Worm (Caenorhabditis elegans) whole organism, L2 larva: ENCODE results near the gene F44E5.2.

ENCODE experiments used
- C34F6.9 ChIP-seq: fragments of 150-350 bp; optimal IDR thresholded peaks from 2 replicates; lab custom pipeline; 2014; ENCODE audit warnings: missing biosample characterization, missing genetic modification characterization
- F13H6.1 ChIP-seq: sonication (generic microtip); optimal IDR thresholded peaks from 2 replicates; lab custom pipeline; 2016; ENCODE audit warnings: missing genetic modification characterization, missing compliant biosample characterization
- R02D3.7 ChIP-seq: fragments of 150-350 bp; optimal IDR thresholded peaks from 2 replicates; lab custom pipeline; 2014; ENCODE audit warnings: missing biosample characterization, missing genetic modification characterization
- Y55F3AM.14 ChIP-seq: fragments of 200-800 bp; sonication (Bioruptor generic); optimal IDR thresholded peaks from 2 replicates; lab custom pipeline; 2018; ENCODE audit warnings: mild to moderate bottlenecking, missing genetic modification characterization, missing compliant biosample characterization
- ZK546.5 ChIP-seq: sonication (generic microtip); optimal IDR thresholded peaks from 2 replicates; lab custom pipeline; 2017; ENCODE audit warnings: missing biosample characterization, missing genetic modification characterization
- alr-1 ChIP-seq: fragments of 150-350 bp; optimal IDR thresholded peaks from 2 replicates; lab custom pipeline; 2014; ENCODE audit warnings: missing biosample characterization, missing genetic modification characterization
- aly-2 ChIP-seq: fragments of 150-350 bp; optimal IDR thresholded peaks from 2 replicates; lab custom pipeline; 2014; ENCODE audit warnings: missing biosample characterization, missing genetic modification characterization
- ama-1 ChIP-seq: fragments of 150-350 bp; optimal IDR thresholded peaks from 2 replicates; lab custom pipeline; 2018; ENCODE audit warnings: inconsistent platforms
- blmp-1 ChIP-seq: sonication (generic microtip); optimal IDR thresholded peaks from 2 replicates; lab custom pipeline; 2017; ENCODE audit warnings: missing genetic modification characterization, mild to moderate bottlenecking, missing compliant biosample characterization, antibody characterized with exemption, moderate library complexity; ENCODE audit not compliant: insufficient read depth
- ceh-16 ChIP-seq: fragments of 150-350 bp; optimal IDR thresholded peaks from 2 replicates; lab custom pipeline; 2014; ENCODE audit warnings: missing biosample characterization, missing genetic modification characterization
- ceh-82 ChIP-seq: fragments of 150-350 bp; optimal IDR thresholded peaks from 2 replicates; lab custom pipeline; 2014; ENCODE audit warnings: missing biosample characterization, missing genetic modification characterization
- crh-2 ChIP-seq: sonication (generic microtip); optimal IDR thresholded peaks from 2 replicates; lab custom pipeline; 2017; ENCODE audit warnings: missing biosample characterization, missing genetic modification characterization
- dmd-4 ChIP-seq: sonication (generic microtip); optimal IDR thresholded peaks from 2 replicates; lab custom pipeline; 2017; ENCODE audit warnings: missing biosample characterization, missing genetic modification characterization
- egl-27 ChIP-seq: sonication (generic microtip); optimal IDR thresholded peaks from 3 replicates; lab custom pipeline; 2017; ENCODE audit warnings: missing biosample characterization, missing genetic modification reagents, missing genetic modification characterization
- elt-1 ChIP-seq: fragments of 150-350 bp; optimal IDR thresholded peaks from 2 replicates; lab custom pipeline; 2014; ENCODE audit warnings: missing biosample characterization, missing genetic modification characterization
- elt-3 ChIP-seq: sonication (generic microtip); optimal IDR thresholded peaks from 2 replicates; lab custom pipeline; 2017; ENCODE audit warnings: missing biosample characterization, missing genetic modification characterization
- fos-1 ChIP-seq: fragments of 150-350 bp; optimal IDR thresholded peaks from 2 replicates; lab custom pipeline; 2014; ENCODE audit warnings: missing biosample characterization, missing genetic modification characterization
- gmeb-1 ChIP-seq: fragments of 150-350 bp; optimal IDR thresholded peaks from 2 replicates; lab custom pipeline; 2014; ENCODE audit warnings: missing biosample characterization, missing genetic modification characterization
- lin-11 ChIP-seq: fragments of 150-350 bp; sonication (generic microtip); optimal IDR thresholded peaks from 2 replicates; lab custom pipeline; 2014; ENCODE audit warnings: missing biosample characterization, missing genetic modification characterization, inconsistent platforms, mixed read lengths
- lin-13 ChIP-seq: fragments of 150-350 bp; optimal IDR thresholded peaks from 2 replicates; lab custom pipeline; 2014; ENCODE audit warnings: missing biosample characterization, missing genetic modification reagents, missing genetic modification characterization
- lin-39 ChIP-seq: fragments of 150-350 bp; optimal IDR thresholded peaks from 2 replicates; lab custom pipeline; 2014; ENCODE audit warnings: missing biosample characterization, missing genetic modification reagents, missing genetic modification characterization
- lsy-2 ChIP-seq, 2 experiments: fragments of 150-350 bp in 1 of 2; sonication (generic microtip) in 1 of 2; optimal IDR thresholded peaks; 2 replicates each; lab custom pipeline; 2014 to 2017; ENCODE audit warnings: missing biosample characterization in 2 of 2, missing genetic modification characterization in 2 of 2
- mab-5 ChIP-seq: fragments of 150-350 bp; optimal IDR thresholded peaks from 2 replicates; lab custom pipeline; 2014; ENCODE audit warnings: missing biosample characterization, missing genetic modification characterization
- mbf-1 ChIP-seq: sonication (generic microtip); optimal IDR thresholded peaks from 2 replicates; lab custom pipeline; 2017; ENCODE audit warnings: missing biosample characterization, missing genetic modification characterization
- mdl-1 ChIP-seq, 2 experiments: fragments of 150-350 bp in 1 of 2; sonication (generic microtip) in 1 of 2; optimal IDR thresholded peaks; 2 replicates each; lab custom pipeline; 2017; ENCODE audit warnings: missing biosample characterization in 2 of 2, missing genetic modification characterization in 2 of 2
- nhr-10 ChIP-seq: sonication (generic microtip); optimal IDR thresholded peaks from 2 replicates; lab custom pipeline; 2017; ENCODE audit warnings: missing biosample characterization, missing genetic modification characterization
- nhr-11 ChIP-seq: fragments of 150-350 bp; optimal IDR thresholded peaks from 2 replicates; lab custom pipeline; 2014; ENCODE audit warnings: missing biosample characterization, missing genetic modification characterization
- nhr-12 ChIP-seq: fragments of 150-350 bp; optimal IDR thresholded peaks from 2 replicates; lab custom pipeline; 2014; ENCODE audit warnings: missing biosample characterization, missing genetic modification characterization
- nhr-129 ChIP-seq: fragments of 150-350 bp; optimal IDR thresholded peaks from 2 replicates; lab custom pipeline; 2014; ENCODE audit warnings: missing biosample characterization, missing genetic modification characterization
- nhr-21 ChIP-seq: fragments of 150-350 bp; optimal IDR thresholded peaks from 2 replicates; lab custom pipeline; 2014; ENCODE audit warnings: missing biosample characterization, missing genetic modification characterization
- nhr-23 ChIP-seq: fragments of 150-350 bp; optimal IDR thresholded peaks from 2 replicates; lab custom pipeline; 2014; ENCODE audit warnings: missing biosample characterization, missing genetic modification reagents, missing genetic modification characterization
- nhr-237 ChIP-seq: fragments of 150-350 bp; optimal IDR thresholded peaks from 2 replicates; lab custom pipeline; 2014; ENCODE audit warnings: missing biosample characterization, missing genetic modification characterization
- nhr-25 ChIP-seq: fragments of 150-350 bp; sonication (generic microtip); optimal IDR thresholded peaks from 3 replicates; lab custom pipeline; 2014; ENCODE audit warnings: missing biosample characterization, missing genetic modification characterization
- nhr-6 ChIP-seq: fragments of 150-350 bp; optimal IDR thresholded peaks from 2 replicates; lab custom pipeline; 2014; ENCODE audit warnings: missing biosample characterization, missing genetic modification characterization
- nhr-77 ChIP-seq: fragments of 150-350 bp; optimal IDR thresholded peaks from 2 replicates; lab custom pipeline; 2014; ENCODE audit warnings: missing biosample characterization, missing genetic modification characterization
- peb-1 ChIP-seq: fragments of 150-350 bp; optimal IDR thresholded peaks from 2 replicates; lab custom pipeline; 2014; ENCODE audit warnings: missing biosample characterization, missing genetic modification characterization
- sem-4 ChIP-seq: fragments of 150-350 bp; optimal IDR thresholded peaks from 2 replicates; lab custom pipeline; 2014; ENCODE audit warnings: missing biosample characterization, missing genetic modification reagents, missing genetic modification characterization
- skn-1 ChIP-seq: sonication (generic microtip); optimal IDR thresholded peaks from 2 replicates; lab custom pipeline; 2017; ENCODE audit warnings: missing biosample characterization, missing genetic modification characterization
- sma-3 ChIP-seq: sonication (generic microtip); optimal IDR thresholded peaks from 2 replicates; lab custom pipeline; 2016; ENCODE audit warnings: missing genetic modification reagents, missing genetic modification characterization, missing compliant biosample characterization
- sma-9 ChIP-seq, 2 experiments: fragments of 150-350 bp in 1 of 2; sonication (generic microtip) in 1 of 2; optimal IDR thresholded peaks; 2 replicates each; lab custom pipeline; 2014 to 2016; ENCODE audit warnings: missing genetic modification characterization in 2 of 2, mild to moderate bottlenecking in 1 of 2, missing biosample characterization in 1 of 2, missing compliant biosample characterization in 1 of 2, missing genetic modification reagents in 1 of 2, moderate library complexity in 1 of 2
- snpc-4 ChIP-seq: fragments of 150-350 bp; optimal IDR thresholded peaks from 2 replicates; lab custom pipeline; 2014; ENCODE audit warnings: missing biosample characterization, missing genetic modification characterization
- unc-39 ChIP-seq: fragments of 150-350 bp; optimal IDR thresholded peaks from 2 replicates; lab custom pipeline; 2014; ENCODE audit warnings: missing biosample characterization, missing genetic modification characterization
- unc-55 ChIP-seq: fragments of 150-350 bp; sonication (generic microtip); optimal IDR thresholded peaks from 3 replicates; lab custom pipeline; 2014; ENCODE audit warnings: missing biosample characterization, missing genetic modification reagents, missing genetic modification characterization
- unc-62 ChIP-seq: fragments of 150-350 bp; optimal IDR thresholded peaks from 2 replicates; lab custom pipeline; 2014; ENCODE audit warnings: missing biosample characterization, missing genetic modification reagents, missing genetic modification characterization
- zag-1 ChIP-seq: fragments of 150-350 bp; optimal IDR thresholded peaks from 2 replicates; lab custom pipeline; 2014; ENCODE audit warnings: missing biosample characterization, missing genetic modification characterization
- ztf-1 ChIP-seq: fragments of 200-800 bp; sonication (Bioruptor generic); conservative IDR thresholded peaks from 2 replicates; pipeline ENCODE4 v1.3.6; 2022; ENCODE audit warnings: missing genetic modification characterization, missing compliant biosample characterization
- ztf-11 ChIP-seq: sonication (generic microtip); optimal IDR thresholded peaks from 2 replicates; lab custom pipeline; 2017; ENCODE audit warnings: missing biosample characterization, missing genetic modification characterization
- ztf-4 ChIP-seq: fragments of 150-350 bp; optimal IDR thresholded peaks from 2 replicates; lab custom pipeline; 2014; ENCODE audit warnings: missing biosample characterization, missing genetic modification characterization

Gene F44E5.2

ce11 chrII:11749490-11750172, 16.9 kb upstream of the F44E5.2 start (continued):
- TF ChIP-seq mab-5 (tag; lab: Kevin White, UChicago), result peak; percentile 71
- TF ChIP-seq, all 48 proteins: peak for 26

DNA sequence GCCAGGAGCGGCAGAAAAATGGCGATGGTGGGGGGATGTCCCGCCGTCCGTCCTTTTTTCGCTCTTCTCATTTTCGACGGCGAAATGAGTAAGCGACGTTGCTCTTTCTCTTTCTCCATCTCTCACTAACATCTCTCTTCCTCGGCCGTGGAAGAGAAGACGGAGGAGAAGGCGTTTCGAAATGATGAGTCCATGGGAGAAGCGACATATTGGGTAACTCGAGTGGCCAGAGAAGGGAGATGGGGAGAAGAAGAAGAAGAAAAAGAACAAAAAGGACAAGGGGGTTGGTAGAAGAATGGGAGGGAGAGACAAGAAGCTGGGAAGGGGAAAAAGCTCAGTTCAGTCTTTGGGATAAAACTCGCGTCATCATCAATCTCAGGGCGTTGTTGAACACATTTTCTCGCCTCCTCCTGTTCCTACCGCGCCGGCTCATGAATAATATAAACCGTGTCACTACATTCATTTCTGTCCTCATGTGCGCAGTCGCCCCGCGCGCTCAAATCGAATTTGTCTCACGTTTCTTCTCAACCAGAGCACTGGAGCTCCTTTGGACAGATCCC, 14.9 kb upstream of the F44E5.2 start:
- TF ChIP-seq nhr-23 (no peak), nhr-129 (tag; lab: Kevin White, UChicago) (peak; percentile 80), sma-9 (GFP tag; optimal IDR thresholded peaks at IDR 0.05; lab: Kevin White, UChicago) (no peak), sma-9 (tag; optimal IDR thresholded peaks at IDR 0.05; lab: Kevin White, UChicago) (no peak), lin-13 (peak; percentile 19), zag-1 (tag; lab: Kevin White, UChicago) (peak; percentile 84), blmp-1 (tag; lab: Kevin White, UChicago) (no peak), nhr-11 (tag; lab: Kevin White, UChicago) (no peak), nhr-12 (tag; lab: Kevin White, UChicago) (no peak), nhr-237 (tag; lab: Kevin White, UChicago) (no peak), sma-3 (GFP tag; lab: Kevin White, UChicago) (no peak), elt-1 (no peak), ceh-82 (tag; lab: Kevin White, UChicago) (no peak), lsy-2 (tag; optimal IDR thresholded peaks at IDR 0.05; lab: Kevin White, UChicago) (peak in 1 of 2 experiments; percentile 60), fos-1 (tag; lab: Kevin White, UChicago) (peak; percentile 15), mbf-1 (tag; lab: Kevin White, UChicago) (no peak), alr-1 (tag; lab: Kevin White, UChicago) (no peak), nhr-77 (tag; lab: Kevin White, UChicago) (no peak), nhr-21 (tag; lab: Kevin White, UChicago) (no peak), sem-4 (tag; lab: Kevin White, UChicago) (peak; percentile 41), elt-3 (tag; lab: Kevin White, UChicago) (no peak), F13H6.1 (tag; lab: Kevin White, UChicago) (no peak), ama-1 (lab: Kevin White, UChicago) (no peak), crh-2 (no peak), egl-27 (no peak), peb-1 (tag; lab: Kevin White, UChicago) (no peak), mab-5 (tag; lab: Kevin White, UChicago) (no peak), lin-39 (tag; lab: Kevin White, UChicago) (no peak), ztf-4 (no peak), Y55F3AM.14 (GFP tag; lab: Kevin White, UChicago) (peak; percentile 32), nhr-25 (tag; lab: Kevin White, UChicago) (no peak), gmeb-1 (tag; lab: Kevin White, UChicago) (no peak), R02D3.7 (no peak), aly-2 (tag; lab: Kevin White, UChicago) (no peak), lin-11 (tag; lab: Kevin White, UChicago) (peak; percentile 33), dmd-4 (no peak), unc-55 (GFP tag; lab: Kevin White, UChicago) (peak; percentile 82), ztf-1 (GFP tag; lab: Robert Waterston, UW) (no peak), unc-62 (GFP tag; lab: Kevin White, UChicago) (no peak), ZK546.5 (tag; lab: Kevin White, UChicago) (no peak), unc-39 (tag; lab: Kevin White, UChicago) (no peak), nhr-10 (tag; lab: Kevin White, UChicago) (no peak), nhr-6 (tag; lab: Kevin White, UChicago) (no peak), ceh-16 (no peak), snpc-4 (no peak), skn-1 (tag; lab: Kevin White, UChicago) (no peak), ztf-11 (no peak), mdl-1 (tag; optimal IDR thresholded peaks at IDR 0.05; lab: Kevin White, UChicago) (peak in 1 of 2 experiments; percentile 5), C34F6.9 (tag; lab: Kevin White, UChicago) (peak; percentile 69)
- TF ChIP-seq, all 48 proteins: peak for 11
